Worm (Caenorhabditis elegans) whole organism, mixed stage, embryonic: ENCODE data around the gene dars-1.
A peak's percentile ranks its signal among the peaks of the same experiment; 100 is the strongest.

Experiments
- M03D4.4 ChIP-seq: sonication (generic microtip); optimal IDR thresholded peaks from 2 replicates; lab custom pipeline; 2017; ENCODE audit warnings: mild to moderate bottlenecking, missing genetic modification characterization, missing compliant biosample characterization
- ceh-39 ChIP-seq: fragments of 150-350 bp; optimal IDR thresholded peaks from 2 replicates; lab custom pipeline; 2014; ENCODE audit warnings: missing biosample characterization, missing genetic modification characterization
- ceh-43 ChIP-seq: fragments of 200-800 bp; sonication (Bioruptor generic); optimal IDR thresholded peaks from 2 replicates; lab custom pipeline; 2018; ENCODE audit warnings: mild to moderate bottlenecking, missing genetic modification characterization, moderate library complexity, missing compliant biosample characterization
- ceh-83 ChIP-seq: fragments of 200-800 bp; sonication (Bioruptor generic); optimal IDR thresholded peaks from 2 replicates; lab custom pipeline; 2018; ENCODE audit warnings: mild to moderate bottlenecking, missing genetic modification characterization, missing compliant biosample characterization
- ces-1 ChIP-seq: fragments of 150-350 bp; optimal IDR thresholded peaks from 2 replicates; lab custom pipeline; 2014; ENCODE audit warnings: missing biosample characterization, missing genetic modification reagents, missing genetic modification characterization
- elt-1 ChIP-seq: sonication (generic microtip); optimal IDR thresholded peaks from 2 replicates; lab custom pipeline; 2017; ENCODE audit warnings: missing genetic modification characterization, mild to moderate bottlenecking, missing compliant biosample characterization, antibody characterized with exemption, moderate library complexity, borderline replicate concordance; ENCODE audit not compliant: insufficient read depth
- elt-3 ChIP-seq: fragments of 150-350 bp; optimal IDR thresholded peaks from 2 replicates; lab custom pipeline; 2014; ENCODE audit warnings: missing biosample characterization, missing genetic modification characterization
- flh-1 ChIP-seq: fragments of 200-800 bp; sonication (Bioruptor generic); optimal IDR thresholded peaks from 2 replicates; lab custom pipeline; 2018; ENCODE audit warnings: mild to moderate bottlenecking, missing genetic modification characterization, moderate library complexity, missing compliant biosample characterization
- ham-2 ChIP-seq: fragments of 200-800 bp; sonication (Bioruptor generic); optimal IDR thresholded peaks from 2 replicates; lab custom pipeline; 2018; ENCODE audit warnings: mild to moderate bottlenecking, missing genetic modification characterization, missing compliant biosample characterization
- hlh-1 ChIP-seq: fragments of 150-350 bp; optimal IDR thresholded peaks from 2 replicates; lab custom pipeline; 2014; ENCODE audit warnings: missing biosample characterization, missing genetic modification reagents, missing genetic modification characterization
- lin-13 ChIP-seq: fragments of 150-350 bp; optimal IDR thresholded peaks from 2 replicates; lab custom pipeline; 2014; ENCODE audit warnings: missing biosample characterization, missing genetic modification characterization
- lin-32 ChIP-seq: fragments of 200-800 bp; sonication (Bioruptor generic); optimal IDR thresholded peaks from 2 replicates; lab custom pipeline; 2018; ENCODE audit warnings: mild to moderate bottlenecking, missing genetic modification characterization, missing compliant biosample characterization
- mab-5 ChIP-seq: fragments of 150-350 bp; optimal IDR thresholded peaks from 2 replicates; lab custom pipeline; 2014; ENCODE audit warnings: missing biosample characterization, missing genetic modification characterization
- mls-2 ChIP-seq: sonication (generic microtip); optimal IDR thresholded peaks from 2 replicates; lab custom pipeline; 2016; ENCODE audit warnings: mild to moderate bottlenecking, missing genetic modification characterization, moderate library complexity, missing compliant biosample characterization
- nhr-12 ChIP-seq: fragments of 150-350 bp; optimal IDR thresholded peaks from 2 replicates; lab custom pipeline; 2014; ENCODE audit warnings: missing biosample characterization, missing genetic modification characterization
- nhr-2 ChIP-seq: fragments of 150-350 bp; optimal IDR thresholded peaks from 2 replicates; lab custom pipeline; 2014; ENCODE audit warnings: missing biosample characterization, missing genetic modification characterization
- nhr-237 ChIP-seq: fragments of 150-350 bp; optimal IDR thresholded peaks from 2 replicates; lab custom pipeline; 2014; ENCODE audit warnings: missing biosample characterization, missing genetic modification characterization
- nhr-28 ChIP-seq: fragments of 150-350 bp; optimal IDR thresholded peaks from 2 replicates; lab custom pipeline; 2014; ENCODE audit warnings: missing biosample characterization, missing genetic modification characterization
- nhr-76 ChIP-seq: sonication (generic microtip); optimal IDR thresholded peaks from 2 replicates; lab custom pipeline; 2017; ENCODE audit warnings: missing biosample characterization, missing genetic modification characterization
- pha-4 ChIP-seq: fragments of 150-350 bp; optimal IDR thresholded peaks from 2 replicates; lab custom pipeline; 2018; ENCODE audit warnings: missing biosample characterization, missing genetic modification reagents, missing genetic modification characterization
- sem-2 ChIP-seq: fragments of 200-800 bp; sonication (Bioruptor generic); optimal IDR thresholded peaks from 2 replicates; lab custom pipeline; 2018; ENCODE audit warnings: mild to moderate bottlenecking, missing genetic modification characterization, missing compliant biosample characterization
- snpc-4 ChIP-seq: fragments of 150-350 bp; optimal IDR thresholded peaks from 2 replicates; lab custom pipeline; 2014; ENCODE audit warnings: missing biosample characterization, missing genetic modification characterization
- sptf-1 ChIP-seq: sonication (generic microtip); optimal IDR thresholded peaks from 2 replicates; lab custom pipeline; 2017; ENCODE audit warnings: mild to moderate bottlenecking, missing genetic modification characterization, moderate library complexity, missing compliant biosample characterization
- tbx-8 ChIP-seq: fragments of 200-800 bp; sonication (Bioruptor generic); optimal IDR thresholded peaks from 2 replicates; lab custom pipeline; 2018; ENCODE audit warnings: mild to moderate bottlenecking, missing genetic modification characterization, moderate library complexity, missing compliant biosample characterization
- unc-120 ChIP-seq: sonication (generic microtip); optimal IDR thresholded peaks from 2 replicates; lab custom pipeline; 2017; ENCODE audit warnings: missing genetic modification characterization, missing compliant biosample characterization; ENCODE audit not compliant: poor library complexity, severe bottlenecking
- unc-39 ChIP-seq: fragments of 150-350 bp; optimal IDR thresholded peaks from 2 replicates; lab custom pipeline; 2014; ENCODE audit warnings: missing biosample characterization, missing genetic modification characterization
- unc-62 ChIP-seq: fragments of 150-350 bp; optimal IDR thresholded peaks from 2 replicates; lab custom pipeline; 2014; ENCODE audit warnings: missing biosample characterization, missing genetic modification reagents, missing genetic modification characterization
- zip-8 ChIP-seq: fragments of 150-350 bp; optimal IDR thresholded peaks from 2 replicates; lab custom pipeline; 2014; ENCODE audit warnings: missing biosample characterization, missing genetic modification characterization
- ztf-11 ChIP-seq: fragments of 150-350 bp; optimal IDR thresholded peaks from 2 replicates; lab custom pipeline; 2014; ENCODE audit warnings: missing biosample characterization, missing genetic modification characterization

The dars-1 gene

DNA sequence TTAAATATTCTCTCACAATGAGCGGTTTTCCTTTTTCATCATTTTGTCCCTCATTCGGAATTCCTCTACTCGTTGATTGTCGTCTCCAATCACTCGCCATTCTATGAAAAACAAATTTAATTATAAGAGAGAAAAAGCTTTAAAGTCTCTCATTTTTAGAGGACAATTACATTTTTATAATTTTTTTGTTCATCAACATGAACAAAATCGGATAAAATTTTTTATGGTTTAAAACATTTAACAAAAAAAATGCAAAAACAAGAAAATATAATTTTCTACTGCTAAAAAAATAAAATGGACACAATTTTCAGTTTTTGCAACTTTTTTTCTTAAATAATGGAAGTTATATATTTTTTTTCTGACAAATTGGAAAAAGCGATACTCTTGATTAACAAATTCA is 25.1 kb upstream of the dars-1 start, which contains the start of gene F55H2.7:
F55H2.7 (minus strand) TSS at position 101 of the 400 bp plus-strand sequence.
- no peak for TF ChIP-seq mls-2 (tag; lab: Kevin White, UChicago)
- TF ChIP-seq tbx-8 (GFP tag; lab: Kevin White, UChicago): no peak
- no peak for TF ChIP-seq elt-3 (tag; lab: Kevin White, UChicago)
- no peak for TF ChIP-seq ces-1 (GFP tag; lab: Kevin White, UChicago)
- TF ChIP-seq snpc-4 (tag; lab: Kevin White, UChicago): no peak
- no peak for TF ChIP-seq nhr-76
- TF ChIP-seq sptf-1 (tag; lab: Kevin White, UChicago): no peak
- no peak for TF ChIP-seq nhr-28
- no peak for TF ChIP-seq zip-8
- TF ChIP-seq M03D4.4 (tag; lab: Kevin White, UChicago): no peak
- TF ChIP-seq ham-2 (GFP tag; lab: Kevin White, UChicago): no peak

DNA sequence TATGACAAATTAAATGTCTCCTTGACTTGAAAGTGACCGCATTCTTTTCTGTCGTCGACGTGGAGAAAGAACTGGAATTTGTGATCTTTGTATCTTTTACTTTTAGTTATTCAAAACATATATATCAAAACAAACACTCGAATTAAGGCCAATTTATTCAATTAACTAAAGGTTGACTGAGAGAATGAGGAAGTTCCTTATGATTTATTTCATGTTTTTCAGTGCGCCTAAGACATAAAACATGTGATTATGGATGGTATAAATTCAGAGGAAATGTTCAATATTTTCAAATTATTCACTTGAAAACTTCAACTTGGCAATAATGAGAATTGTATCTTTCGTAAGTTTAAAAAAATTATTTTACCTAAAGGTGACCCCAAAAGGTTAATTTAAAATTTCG is 22.6 kb upstream of the dars-1 start, which contains the start of gene F55H2.8:
F55H2.8 (plus strand) TSS at position 301 of the 400 bp plus-strand sequence.
- TF ChIP-seq nhr-237: no peak
- no peak for TF ChIP-seq sem-2 (GFP tag; lab: Kevin White, UChicago)
- no peak for TF ChIP-seq hlh-1 (tag; lab: Kevin White, UChicago)
- TF ChIP-seq lin-32 (GFP tag; lab: Kevin White, UChicago): no peak
- no peak for TF ChIP-seq elt-1 (tag; lab: Kevin White, UChicago)
- TF ChIP-seq ceh-39 (tag; lab: Kevin White, UChicago): no peak
- no peak for TF ChIP-seq elt-3 (tag; lab: Kevin White, UChicago)
- no peak for TF ChIP-seq ceh-43 (GFP tag; lab: Kevin White, UChicago)
- TF ChIP-seq ztf-11 (tag; lab: Kevin White, UChicago): no peak
- TF ChIP-seq lin-13: no peak
- TF ChIP-seq flh-1: no peak
- TF ChIP-seq sptf-1 (tag; lab: Kevin White, UChicago): no peak

DNA sequence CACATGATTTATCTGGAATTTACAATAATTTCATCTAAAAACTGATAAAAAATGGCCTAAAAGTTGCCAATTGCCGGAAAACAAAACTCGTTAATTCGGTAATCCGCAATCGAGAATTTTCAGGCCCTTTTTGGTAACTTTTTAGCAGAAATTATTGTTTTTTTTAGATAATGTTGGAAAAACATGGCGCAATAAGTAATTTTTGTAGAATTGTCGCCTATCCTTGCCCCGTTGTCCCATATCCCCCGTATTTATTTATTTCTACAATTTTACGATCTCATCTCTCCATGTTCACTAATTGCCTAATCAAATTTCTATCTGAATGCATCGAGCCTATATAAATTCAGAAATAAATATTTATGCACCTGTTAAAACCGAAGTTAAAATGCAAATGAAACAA is 22.0 kb upstream of the dars-1 start:
- no peak for TF ChIP-seq pha-4 (tag; lab: Kevin White, UChicago)

DNA sequence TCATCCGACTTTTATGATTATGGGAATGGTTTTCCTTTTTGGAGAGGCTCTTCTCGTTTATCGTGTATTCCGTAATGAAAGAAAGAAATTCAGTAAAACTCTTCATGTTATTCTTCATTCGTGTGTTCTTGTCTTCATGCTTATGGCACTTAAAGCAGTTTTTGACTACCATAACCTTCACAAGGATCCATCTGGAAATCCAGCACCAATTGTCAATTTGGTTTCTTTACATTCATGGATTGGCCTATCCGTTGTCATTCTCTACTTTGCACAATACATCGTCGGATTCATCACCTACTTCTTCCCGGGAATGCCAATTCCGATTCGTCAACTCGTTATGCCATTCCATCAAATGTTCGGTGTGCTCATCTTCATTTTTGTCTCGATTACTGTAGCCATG is 20.6 kb upstream of the dars-1 start:
- TF ChIP-seq nhr-12 (tag; lab: Kevin White, UChicago): no peak

DNA sequence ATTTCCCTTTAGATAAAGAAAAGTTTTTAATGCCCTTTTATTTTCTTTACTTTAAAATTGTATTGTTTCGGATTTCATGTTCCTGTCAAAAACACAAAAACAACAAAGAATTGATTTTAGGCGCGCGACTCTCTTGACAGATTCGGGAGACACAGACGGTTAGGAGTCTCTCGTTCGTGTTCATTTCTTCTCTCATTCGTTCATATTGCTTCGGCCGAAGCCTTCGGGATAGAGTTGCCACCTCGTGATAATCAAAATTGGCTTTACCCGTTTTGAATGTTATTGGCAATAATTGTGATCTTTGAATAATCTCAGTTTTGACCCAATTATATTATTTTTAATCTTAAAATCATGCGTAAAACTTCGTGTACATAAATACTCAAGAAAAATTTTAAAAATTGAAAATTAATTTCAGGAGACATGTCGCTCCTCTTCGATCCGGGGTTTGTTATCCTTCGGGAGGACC is 20.1 kb upstream of the dars-1 start, which contains the start of gene F55H2.5:
F55H2.5 (plus strand) TSS at position 416 of the 466 bp plus-strand sequence.
- TF ChIP-seq ham-2 (GFP tag; lab: Kevin White, UChicago) (no peak), nhr-2 (no peak), flh-1 (no peak), unc-120 (tag; lab: Kevin White, UChicago) (no peak), pha-4 (tag; lab: Kevin White, UChicago) (no peak), ceh-39 (tag; lab: Kevin White, UChicago) (no peak), zip-8 (no peak), lin-13 (no peak), mab-5 (no peak), ceh-83 (GFP tag; lab: Kevin White, UChicago) (no peak)

DNA sequence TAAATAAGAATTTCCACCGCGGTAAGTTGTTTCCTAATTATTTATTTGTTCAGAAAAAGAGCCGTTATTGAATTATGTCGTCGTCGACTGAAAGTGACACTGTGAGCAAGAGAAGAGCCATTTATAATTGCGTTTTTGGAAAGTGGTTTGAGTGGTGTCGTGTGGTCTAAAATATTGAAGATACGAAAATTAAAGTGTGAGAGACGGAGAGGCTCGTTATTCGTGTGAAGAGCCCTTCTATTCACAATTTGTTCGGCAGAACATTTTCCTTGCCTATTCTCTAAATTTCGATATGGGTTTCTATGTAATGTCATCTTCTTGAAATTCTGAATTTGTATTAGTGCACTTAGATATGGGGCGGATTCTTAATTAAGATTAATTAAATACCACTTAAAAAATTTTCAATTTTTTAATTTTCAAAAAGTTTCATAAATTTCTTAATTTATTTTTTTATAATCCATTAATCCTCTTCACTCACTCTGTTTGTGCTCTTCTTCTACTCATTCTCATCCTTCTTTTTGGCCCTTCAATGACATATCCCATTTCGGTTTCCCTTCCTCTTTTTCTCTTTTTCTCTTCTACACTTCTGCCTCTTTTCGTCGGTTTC is 18.9 kb upstream of the dars-1 start:
- TF ChIP-seq unc-120 (tag; lab: Kevin White, UChicago) (peak; percentile 23), nhr-12 (tag; lab: Kevin White, UChicago) (no peak), tbx-8 (GFP tag; lab: Kevin White, UChicago) (no peak), unc-62 (peak; percentile 45), unc-39 (no peak), M03D4.4 (tag; lab: Kevin White, UChicago) (no peak), sem-2 (GFP tag; lab: Kevin White, UChicago) (no peak), pha-4 (tag; lab: Kevin White, UChicago) (no peak), sptf-1 (tag; lab: Kevin White, UChicago) (no peak), ces-1 (GFP tag; lab: Kevin White, UChicago) (peak; percentile 94)
